Fruit fly (Drosophila melanogaster) whole organism, pupa: Measurements from ENCODE around the gene ltl.

Experiments used
- CG12605 ChIP-seq: fragments of 200-800 bp; sonication (Bioruptor generic); IDR thresholded peaks from 2 replicates; pipeline ENCODE4 v1.3.6; 2022; ENCODE audit warnings: missing biosample characterization, missing genetic modification characterization
- CG14655 ChIP-seq: fragments of 200-800 bp; sonication (Bioruptor generic); optimal IDR thresholded peaks from 3 replicates; lab custom pipeline; 2017; ENCODE audit warnings: mild to moderate bottlenecking, missing biosample characterization, missing genetic modification reagents, missing genetic modification characterization
- CG15710 ChIP-seq: fragments of 200-800 bp; sonication (Bioruptor generic); optimal IDR thresholded peaks from 2 replicates; lab custom pipeline; 2018; ENCODE audit warnings: missing biosample characterization, mild to moderate bottlenecking, missing genetic modification characterization, moderate library complexity
- CG32121 ChIP-seq: fragments of 200-800 bp; sonication (Bioruptor generic); IDR thresholded peaks from 2 replicates; pipeline ENCODE4 v1.3.6; 2022; ENCODE audit warnings: missing biosample characterization, missing genetic modification characterization
- CG34367 ChIP-seq: fragments of 200-800 bp; sonication (Bioruptor generic); optimal IDR thresholded peaks from 2 replicates; lab custom pipeline; 2018; ENCODE audit warnings: missing biosample characterization, mild to moderate bottlenecking, missing genetic modification characterization
- CG4496 ChIP-seq: fragments of 200-800 bp; sonication (Bioruptor generic); IDR thresholded peaks from 3 replicates; pipeline ENCODE4 v1.3.6; 2022; ENCODE audit warnings: missing biosample characterization, missing genetic modification characterization
- CG9948 ChIP-seq: fragments of 200-800 bp; sonication (Bioruptor generic); optimal IDR thresholded peaks from 2 replicates; lab custom pipeline; 2018; ENCODE audit warnings: missing biosample characterization, mild to moderate bottlenecking, missing genetic modification characterization, moderate library complexity
- D1 ChIP-seq: fragments of 200-800 bp; sonication (Bioruptor generic); optimal IDR thresholded peaks from 2 replicates; lab custom pipeline; 2018; ENCODE audit warnings: missing biosample characterization, mild to moderate bottlenecking, missing genetic modification characterization, moderate library complexity
- EcR ChIP-seq: fragments of 200-800 bp; sonication (Bioruptor generic); optimal IDR thresholded peaks from 3 replicates; lab custom pipeline; 2019; ENCODE audit warnings: missing biosample characterization, missing genetic modification characterization, mild to moderate bottlenecking, moderate library complexity, missing genetic modification reagents
- Pif1B ChIP-seq: fragments of 200-800 bp; sonication (Bioruptor generic); optimal IDR thresholded peaks from 3 replicates; lab custom pipeline; 2016; ENCODE audit warnings: missing biosample characterization, missing genetic modification characterization
- Snoo ChIP-seq: fragments of 200-800 bp; sonication (Bioruptor generic); optimal IDR thresholded peaks from 3 replicates; lab custom pipeline; 2017; ENCODE audit warnings: missing biosample characterization, mild to moderate bottlenecking, missing genetic modification characterization, inconsistent platforms
- gl ChIP-seq: fragments of 200-800 bp; sonication (Bioruptor generic); optimal IDR thresholded peaks from 2 replicates; lab custom pipeline; 2018; ENCODE audit warnings: missing biosample characterization, mild to moderate bottlenecking, missing genetic modification characterization
- rn ChIP-seq: fragments of 200-800 bp; sonication (Bioruptor generic); IDR thresholded peaks from 2 replicates; pipeline ENCODE4 v1.3.6; 2022; ENCODE audit warnings: missing biosample characterization, missing genetic modification characterization

DNA sequence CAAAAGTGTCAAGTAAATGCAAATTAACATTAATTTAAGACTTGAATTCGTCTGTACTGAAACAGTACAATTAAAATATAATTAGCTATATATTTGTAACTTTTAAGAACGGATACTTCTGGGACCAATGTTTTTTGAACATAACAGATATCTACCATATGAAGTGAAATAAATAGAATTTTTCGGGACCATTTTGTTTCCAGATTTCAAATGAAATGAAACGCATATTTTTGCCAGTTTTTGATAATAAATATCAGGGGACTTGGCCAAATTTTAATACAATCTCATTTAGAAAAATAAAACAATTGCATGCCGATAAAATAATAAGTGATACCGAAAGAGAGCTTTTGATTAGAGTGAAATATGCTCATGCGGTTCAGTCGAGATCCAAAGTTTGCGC lies 33.1 kb upstream of the ltl start, which contains the start of gene mthl6:
- no peak for TF ChIP-seq Snoo
- no peak for TF ChIP-seq CG12605 (GFP tag; lab: Robert Waterston, UW)
- TF ChIP-seq EcR, result no peak
- no peak for TF ChIP-seq CG32121 (GFP tag; lab: Robert Waterston, UW)
- no peak for TF ChIP-seq gl (tag; lab: Kevin White, UChicago)
- no peak for TF ChIP-seq CG14655
- TF ChIP-seq CG4496 (GFP tag; lab: Robert Waterston, UW), result no peak
- no peak for TF ChIP-seq Pif1B
- no peak for TF ChIP-seq CG15710 (tag; lab: Kevin White, UChicago)
- no peak for TF ChIP-seq CG9948
- no peak for TF ChIP-seq D1 (tag; lab: Kevin White, UChicago)
- TF ChIP-seq rn (GFP tag; lab: Robert Waterston, UW), result no peak
- TF ChIP-seq CG34367 (tag; lab: Kevin White, UChicago), result no peak
